Worm (Caenorhabditis elegans) whole organism, L4/young adult: ENCODE measurements around the gene T23B12.6.

Experiments used
- W03F9.2 ChIP-seq: fragments of 150-350 bp; optimal IDR thresholded peaks from 2 replicates; lab custom pipeline; 2014; ENCODE audit warnings: missing biosample characterization, missing genetic modification characterization
- dao-5 ChIP-seq: sonication (generic microtip); optimal IDR thresholded peaks from 2 replicates; lab custom pipeline; 2016; ENCODE audit warnings: missing genotype, missing genetic modification characterization, moderate library complexity, missing compliant biosample characterization
- him-1 ChIP-seq: sonication (generic microtip); optimal IDR thresholded peaks from 2 replicates; lab custom pipeline; 2016; ENCODE audit warnings: missing genotype, missing genetic modification reagents, missing genetic modification characterization, missing compliant biosample characterization

T23B12.6 gene

DNA sequence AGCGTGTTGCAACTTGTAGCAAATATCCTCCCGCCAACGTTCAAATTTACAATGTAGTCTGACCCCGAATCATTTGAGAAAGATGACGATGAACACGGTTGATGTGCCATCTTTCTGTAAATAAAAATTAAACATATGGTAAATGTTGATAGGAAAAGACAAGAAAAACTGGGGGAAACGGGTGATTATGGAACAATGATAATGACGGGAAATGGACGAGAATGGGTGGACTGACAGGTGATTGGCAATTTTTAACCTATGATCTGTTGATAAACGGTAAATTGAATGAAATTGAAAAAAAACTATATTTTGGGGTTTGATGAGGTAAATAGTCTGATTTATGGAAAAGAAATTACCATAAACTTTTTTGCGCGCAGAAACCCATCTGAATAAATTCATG lies at the start of gene T23B12.6:
Gene T23B12.6, minus strand, starts transcription at position 114 of the 400 bp plus-strand sequence.
- TF ChIP-seq W03F9.2 (no peak), dao-5 (tag; lab: Kevin White, UChicago) (no peak), him-1 (tag; lab: Kevin White, UChicago) (no peak)

DNA sequence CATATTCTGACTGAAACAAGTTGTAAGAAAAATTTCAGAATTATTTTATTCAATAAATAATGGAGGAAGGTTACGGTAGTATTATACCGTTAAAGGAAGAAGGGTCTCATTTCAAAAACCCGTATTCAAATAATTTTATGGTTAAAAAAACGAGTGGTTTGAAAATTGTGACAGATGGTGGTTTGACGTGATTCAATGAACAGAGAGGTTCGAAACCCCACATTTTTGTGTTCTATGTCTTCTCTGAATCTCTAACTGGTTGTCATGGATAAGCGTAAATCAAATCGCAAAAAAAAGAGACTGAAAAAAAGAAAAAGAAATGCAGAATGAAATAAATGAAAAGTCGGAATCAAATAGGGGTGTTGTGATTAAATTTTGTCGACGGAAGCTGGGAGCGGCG lies 47.1 kb upstream of the T23B12.6 start, which contains the start of gene ZK994.6:
Gene ZK994.6, minus strand, starts transcription at position 101 of the 400 bp plus-strand sequence.
- TF ChIP-seq him-1 (tag; lab: Kevin White, UChicago) = no peak
- TF ChIP-seq dao-5 (tag; lab: Kevin White, UChicago) = no peak
- no peak for TF ChIP-seq W03F9.2

DNA sequence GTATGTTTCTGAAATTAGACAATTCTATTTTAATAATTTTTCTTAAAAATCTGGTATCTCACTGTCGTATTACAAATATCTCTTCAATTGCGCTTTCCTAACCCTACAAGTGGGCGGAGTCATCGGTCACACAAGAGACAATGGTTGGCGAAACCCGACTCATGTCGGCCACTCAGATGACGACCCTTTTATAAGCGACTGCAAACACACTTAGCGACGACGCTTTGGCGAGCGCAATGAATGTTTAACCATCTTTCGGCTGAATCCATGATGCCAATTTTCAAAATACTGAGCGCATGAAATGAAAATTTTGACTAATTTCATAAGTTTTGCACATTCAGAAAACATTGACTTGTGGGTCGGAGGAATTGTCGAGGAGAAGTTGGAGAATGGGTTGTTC lies 40.1 kb upstream of the T23B12.6 start:
- TF ChIP-seq him-1 (tag; lab: Kevin White, UChicago) (peak; percentile 97), dao-5 (tag; lab: Kevin White, UChicago) (peak; percentile 96), W03F9.2 (peak; percentile 84)

DNA sequence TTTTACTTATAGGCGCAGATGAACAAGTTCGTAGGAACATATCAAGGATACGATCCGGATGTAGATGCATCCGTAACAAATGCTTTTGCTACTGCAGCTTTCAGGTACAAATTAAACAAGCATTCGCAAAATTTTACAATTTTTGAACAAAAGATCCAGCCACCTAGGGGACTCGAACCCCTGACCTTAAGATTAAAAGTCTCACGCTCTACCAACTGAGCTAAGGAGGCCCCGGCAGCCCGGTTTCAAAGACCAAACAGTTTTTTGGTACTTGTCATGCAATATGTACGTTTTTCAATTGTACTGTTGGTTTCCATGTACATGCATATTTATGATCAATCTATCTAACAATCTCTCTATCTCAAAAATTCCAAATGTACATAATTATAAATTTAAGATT lies 39.2 kb upstream of the T23B12.6 start:
- TF ChIP-seq him-1 (tag; lab: Kevin White, UChicago) = no peak
- TF ChIP-seq W03F9.2 = no peak
- TF ChIP-seq dao-5 (tag; lab: Kevin White, UChicago) = no peak

DNA sequence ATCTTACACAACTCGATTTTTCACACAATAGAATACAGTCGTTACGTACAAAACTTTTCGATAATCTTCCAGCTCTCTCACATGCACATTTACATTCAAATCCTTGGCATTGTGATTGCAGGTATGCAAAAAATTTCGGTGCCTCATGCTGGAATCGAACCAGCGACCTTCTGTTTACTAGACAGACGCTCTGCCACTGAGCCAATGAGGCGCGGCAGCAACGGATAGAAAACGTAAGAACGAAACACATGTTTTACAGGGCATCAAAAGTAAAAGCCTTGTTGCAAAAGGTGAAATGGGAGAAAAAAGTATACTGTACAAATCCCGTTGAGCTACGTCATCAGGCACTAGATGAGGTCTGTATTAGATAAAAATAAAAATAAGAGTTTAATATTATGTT lies 35.7 kb upstream of the T23B12.6 start:
- TF ChIP-seq him-1 (tag; lab: Kevin White, UChicago) (no peak), dao-5 (tag; lab: Kevin White, UChicago) (no peak), W03F9.2 (no peak)

DNA sequence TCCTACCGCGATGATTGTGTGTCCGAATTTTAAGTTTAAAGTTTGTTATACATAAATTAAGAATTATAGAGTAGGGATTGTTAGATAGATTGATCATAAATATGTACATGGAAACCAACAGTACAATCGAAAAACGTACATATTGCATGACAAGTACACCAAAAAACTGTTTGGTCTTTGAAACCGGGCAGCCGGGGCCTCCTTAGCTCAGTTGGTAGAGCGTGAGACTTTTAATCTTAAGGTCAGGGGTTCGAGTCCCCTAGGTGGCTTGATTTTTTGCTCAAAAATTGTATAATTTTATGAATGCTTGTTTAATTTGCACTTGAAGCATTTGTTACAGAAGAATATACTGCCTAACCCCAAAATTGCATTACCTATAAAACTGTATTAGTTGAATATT lies 34.9 kb upstream of the T23B12.6 start:
- TF ChIP-seq dao-5 (tag; lab: Kevin White, UChicago) (no peak), W03F9.2 (no peak), him-1 (tag; lab: Kevin White, UChicago) (no peak)

DNA sequence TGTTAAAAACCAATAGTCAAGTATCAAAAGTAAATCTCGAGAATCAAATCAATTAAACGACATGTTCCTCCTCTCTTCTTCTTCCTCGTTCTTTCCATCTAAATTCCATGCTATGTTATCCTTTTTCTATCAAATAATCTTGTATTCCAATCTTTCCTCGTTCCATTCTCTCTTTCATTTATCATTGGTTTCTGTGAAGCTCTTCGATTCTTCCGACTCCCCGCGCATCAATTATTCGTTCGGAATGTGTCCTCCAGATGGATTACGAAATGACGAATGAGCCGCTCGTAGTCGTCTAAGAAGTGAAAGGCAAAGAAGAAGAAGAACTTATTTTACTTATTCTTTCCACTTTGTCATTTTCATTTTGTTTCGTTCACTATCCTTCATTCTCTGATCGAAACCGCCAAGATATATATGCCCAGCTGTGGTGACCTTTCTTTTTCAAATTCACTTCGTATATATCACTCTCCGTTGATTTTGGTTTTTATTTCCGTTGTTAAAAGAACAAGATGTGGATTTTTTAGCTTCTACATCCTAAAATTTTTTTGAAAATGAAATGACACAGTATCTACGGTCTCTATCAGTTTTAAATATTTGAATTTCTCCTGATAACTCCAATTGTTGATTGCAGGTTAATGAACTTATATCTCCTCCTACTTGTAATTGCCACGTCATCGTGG lies 34.2 kb upstream of the T23B12.6 start, which contains the start of gene pxn-1:
Gene pxn-1, plus strand, starts transcription at position 630 of the 680 bp plus-strand sequence.
- TF ChIP-seq W03F9.2 = no peak
- no peak for TF ChIP-seq him-1 (tag; lab: Kevin White, UChicago)
- TF ChIP-seq dao-5 (tag; lab: Kevin White, UChicago) = no peak

DNA sequence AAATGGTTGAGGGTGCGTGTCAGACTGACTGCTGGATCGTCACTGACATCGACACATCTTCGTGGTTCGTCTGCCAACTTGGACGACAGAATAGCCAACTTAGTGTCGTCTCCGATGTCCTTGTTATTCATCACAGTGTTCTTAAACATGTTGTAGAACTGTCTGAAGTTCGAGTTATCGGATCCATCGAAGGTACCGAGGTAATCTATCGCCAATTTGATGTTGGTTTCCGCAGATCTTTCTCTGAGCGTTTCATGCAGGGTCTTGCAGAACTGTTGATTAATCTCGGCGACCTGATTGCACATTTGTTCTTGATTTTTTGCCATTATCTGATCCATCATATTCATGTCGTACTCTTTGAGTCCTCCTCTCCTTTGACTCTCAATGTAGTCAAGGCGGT lies 21.1 kb upstream of the T23B12.6 start:
- no peak for TF ChIP-seq him-1 (tag; lab: Kevin White, UChicago)
- no peak for TF ChIP-seq dao-5 (tag; lab: Kevin White, UChicago)
- TF ChIP-seq W03F9.2 = no peak

DNA sequence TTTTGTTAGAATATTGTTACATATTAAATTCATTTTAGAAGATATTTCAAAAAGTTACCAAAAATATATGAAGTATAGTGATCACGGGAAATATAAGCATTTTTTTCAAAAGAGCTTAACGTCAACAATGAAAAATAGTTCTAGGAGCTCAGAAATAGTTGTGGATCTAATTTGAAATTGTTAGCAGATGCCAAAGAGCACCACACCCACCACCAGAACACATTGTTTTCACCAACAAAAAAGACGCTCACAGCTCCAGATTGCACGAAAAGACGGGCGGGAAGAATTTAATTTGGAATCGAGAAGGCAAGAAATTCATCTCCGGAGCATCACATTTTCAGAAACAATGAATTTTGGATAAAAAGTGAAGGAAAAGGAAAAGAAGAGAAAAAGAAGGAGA lies 10.7 kb upstream of the T23B12.6 start, which contains the start of gene gplb-1:
Gene gplb-1, minus strand, starts transcription at position 337 of the 400 bp plus-strand sequence.
- no peak for TF ChIP-seq him-1 (tag; lab: Kevin White, UChicago)
- no peak for TF ChIP-seq dao-5 (tag; lab: Kevin White, UChicago)
- TF ChIP-seq W03F9.2 = no peak

DNA sequence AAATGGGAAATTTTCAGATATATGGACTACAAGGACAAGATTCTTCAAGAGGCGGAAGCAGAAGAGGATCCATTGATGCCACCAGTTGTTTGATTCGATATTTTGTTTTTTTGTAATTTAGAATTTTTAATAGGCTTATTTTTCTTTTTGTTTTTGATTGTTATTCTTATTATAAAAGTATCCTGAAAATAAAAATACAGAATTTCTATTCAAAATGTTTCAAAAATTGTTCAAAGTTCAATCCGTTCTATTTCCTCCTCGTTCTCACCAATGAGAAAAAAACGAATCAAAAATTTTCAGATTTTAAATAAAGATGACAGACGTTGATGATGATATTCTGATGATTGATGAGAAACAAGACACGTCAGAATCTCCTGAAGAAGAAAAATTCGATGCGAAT lies 8.5 kb upstream of the T23B12.6 start, which contains the start of gene phf-30:
Gene phf-30, plus strand, starts transcription at position 301 of the 400 bp plus-strand sequence.
- TF ChIP-seq W03F9.2 = no peak
- no peak for TF ChIP-seq him-1 (tag; lab: Kevin White, UChicago)
- TF ChIP-seq dao-5 (tag; lab: Kevin White, UChicago) = no peak

DNA sequence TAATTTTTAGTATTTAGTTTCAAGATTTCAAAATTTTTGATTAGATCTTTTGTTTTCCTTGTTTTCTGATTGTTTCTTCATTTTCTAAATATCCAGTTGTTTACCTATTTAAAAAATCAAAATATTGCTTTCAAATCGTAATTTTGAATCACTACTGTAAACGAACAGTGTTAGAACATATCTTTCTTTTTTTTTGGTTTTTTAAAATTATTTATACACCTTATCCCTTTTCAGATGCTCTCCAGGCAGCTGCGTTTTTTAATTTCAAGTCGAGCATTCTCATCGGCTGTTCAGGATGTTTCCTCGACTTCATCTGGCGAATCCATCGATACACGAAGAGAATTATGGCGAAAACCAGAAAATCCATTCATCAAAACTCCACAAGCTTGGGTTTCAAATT lies 6.8 kb upstream of the T23B12.6 start, which contains the start of gene mrpl-4:
Gene mrpl-4, plus strand, starts transcription at position 235 of the 400 bp plus-strand sequence.
- TF ChIP-seq W03F9.2 (no peak), him-1 (tag; lab: Kevin White, UChicago) (no peak), dao-5 (tag; lab: Kevin White, UChicago) (no peak)

DNA sequence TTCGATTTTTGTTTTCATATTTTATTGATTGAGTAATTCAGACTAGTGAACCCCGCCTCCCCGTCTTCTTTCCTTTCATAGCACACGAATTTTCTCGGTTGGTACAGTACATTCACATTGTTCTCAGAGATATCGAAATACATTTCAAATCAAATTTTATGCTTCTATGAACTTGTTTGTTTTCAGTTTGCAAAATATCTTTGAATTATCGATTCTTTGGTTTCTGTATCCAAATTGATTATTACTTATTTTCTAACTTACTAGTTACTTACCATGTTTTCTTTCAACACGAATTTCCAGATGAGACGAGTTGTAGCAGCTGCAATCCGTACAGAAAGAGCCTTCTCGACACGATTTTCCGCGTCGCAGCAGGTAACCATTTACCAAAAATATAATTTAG lies 5.2 kb upstream of the T23B12.6 start, which contains the start of gene mrps-2:
Gene mrps-2, plus strand, starts transcription at position 301 of the 400 bp plus-strand sequence.
- TF ChIP-seq him-1 (tag; lab: Kevin White, UChicago) (no peak), dao-5 (tag; lab: Kevin White, UChicago) (no peak), W03F9.2 (no peak)

DNA sequence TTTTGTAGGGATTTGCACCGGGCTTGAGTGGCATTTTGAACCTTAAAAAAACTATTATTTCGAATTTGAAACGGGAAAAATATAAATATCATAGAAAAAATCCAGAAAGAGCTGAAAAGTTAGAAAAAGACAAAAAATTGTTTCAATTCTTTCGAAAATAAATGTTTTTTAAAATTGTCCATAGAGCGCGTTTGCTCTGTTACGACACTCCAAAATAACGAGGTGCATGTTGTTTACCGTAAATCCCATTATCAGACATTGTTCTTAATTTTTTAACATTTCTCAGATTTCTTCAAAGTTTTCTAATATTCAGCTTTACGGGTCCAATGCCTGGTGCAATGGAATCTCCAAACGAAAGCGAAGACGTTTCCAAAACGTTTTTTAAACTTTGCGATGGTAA lies 1.9 kb upstream of the T23B12.6 start, which contains the start of the genes dnj-22 and natc-1:
Gene dnj-22, minus strand, starts transcription at position 47 of the 400 bp plus-strand sequence.
Gene natc-1, plus strand, starts transcription at position 286 of the 400 bp plus-strand sequence.
- TF ChIP-seq W03F9.2 = peak; percentile 88
- no peak for TF ChIP-seq dao-5 (tag; lab: Kevin White, UChicago)
- no peak for TF ChIP-seq him-1 (tag; lab: Kevin White, UChicago)

DNA sequence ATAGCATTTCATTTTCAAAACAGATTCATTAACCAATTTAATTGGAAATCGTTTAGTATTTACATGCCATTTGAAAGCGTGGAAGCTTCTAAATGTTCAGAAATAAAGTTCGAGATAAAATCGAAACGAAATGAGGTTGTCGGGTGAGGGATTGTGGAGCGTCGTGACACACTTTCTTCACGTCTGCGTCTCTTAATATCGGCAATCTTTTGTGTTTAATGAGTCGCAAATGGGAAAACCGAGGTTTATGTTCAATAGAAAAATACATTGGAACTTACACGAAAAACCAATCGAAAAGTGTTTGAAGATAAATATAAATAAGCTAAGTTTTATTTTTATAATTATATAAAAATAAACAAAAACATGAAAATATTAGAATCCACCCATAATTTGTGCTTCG lies 581 bp upstream of the T23B12.6 start:
- TF ChIP-seq dao-5 (tag; lab: Kevin White, UChicago) (no peak), him-1 (tag; lab: Kevin White, UChicago) (no peak), W03F9.2 (no peak)
